Fruit fly (Drosophila melanogaster) whole organism, wandering third instar larva: Measurements from ENCODE around the gene CG5506.

Source experiments
- CG32264 ChIP-seq: fragments of 200-800 bp; sonication (Bioruptor generic); optimal IDR thresholded peaks from 2 replicates; lab custom pipeline; 2016; ENCODE audit warnings: missing biosample characterization, missing genetic modification characterization
- CG9705 ChIP-seq: fragments of 200-800 bp; sonication (Bioruptor generic); optimal IDR thresholded peaks from 2 replicates; lab custom pipeline; 2018; ENCODE audit warnings: missing biosample characterization, mild to moderate bottlenecking, missing genetic modification characterization
- CrebA ChIP-seq: fragments of 200-800 bp; sonication (Bioruptor generic); optimal IDR thresholded peaks from 2 replicates; lab custom pipeline; 2016; ENCODE audit warnings: missing biosample characterization, mild to moderate bottlenecking, missing genetic modification characterization, borderline replicate concordance
- Dfd ChIP-seq: fragments of >200 bp; optimal IDR thresholded peaks from 2 replicates; lab custom pipeline; 2017; ENCODE audit warnings: missing biosample characterization, missing genetic modification characterization
- Dif ChIP-seq: fragments of 200-275, 200-300 bp; sonication (Bioruptor generic); optimal IDR thresholded peaks from 2 replicates; lab custom pipeline; 2018; ENCODE audit warnings: missing biosample characterization, missing genetic modification characterization; ENCODE audit not compliant: partially characterized antibody
- GATAd ChIP-seq: sonication (Bioruptor generic); optimal IDR thresholded peaks from 2 replicates; lab custom pipeline; 2016; ENCODE audit warnings: missing biosample characterization, missing genetic modification characterization
- HLH106 ChIP-seq: fragments of 200-800 bp; optimal IDR thresholded peaks from 3 replicates; lab custom pipeline; 2019; ENCODE audit warnings: missing biosample characterization, mild to moderate bottlenecking, missing genetic modification characterization, moderate library complexity
- Hnf4 ChIP-seq: fragments of 200-800 bp; sonication (Bioruptor generic); optimal IDR thresholded peaks from 2 replicates; lab custom pipeline; 2016; ENCODE audit warnings: missing biosample characterization, mild to moderate bottlenecking, missing genetic modification characterization
- Hr78 ChIP-seq: fragments of >200 bp; optimal IDR thresholded peaks from 2 replicates; lab custom pipeline; 2017; ENCODE audit warnings: missing biosample characterization, missing genetic modification characterization
- Hr83 ChIP-seq: fragments of 200-300 bp; sonication (Bioruptor generic); optimal IDR thresholded peaks from 2 replicates; lab custom pipeline; 2016; ENCODE audit warnings: missing biosample characterization, mild to moderate bottlenecking, missing genetic modification characterization, moderate library complexity; ENCODE audit not compliant: poor library complexity, severe bottlenecking
- Jra ChIP-seq: sonication (Bioruptor generic); optimal IDR thresholded peaks from 2 replicates; lab custom pipeline; 2016; ENCODE audit warnings: missing biosample characterization, missing genetic modification characterization
- Mio ChIP-seq: sonication (Bioruptor generic); optimal IDR thresholded peaks from 2 replicates; lab custom pipeline; 2016; ENCODE audit warnings: missing biosample characterization, missing genetic modification characterization
- Myc ChIP-seq: fragments of >200 bp; optimal IDR thresholded peaks from 2 replicates; lab custom pipeline; 2017
- N ChIP-seq: fragments of >200 bp; optimal IDR thresholded peaks from 2 replicates; lab custom pipeline; 2018; ENCODE audit warnings: missing biosample characterization, missing external identifiers, missing genetic modification characterization
- OdsH ChIP-seq: fragments of 200-800 bp; sonication (Bioruptor generic); optimal IDR thresholded peaks from 2 replicates; lab custom pipeline; 2016; ENCODE audit warnings: missing biosample characterization, mild to moderate bottlenecking, missing genetic modification characterization
- Rel ChIP-seq, 2 experiments: fragments of 200-800 bp; sonication (Bioruptor generic) in 1 of 2; optimal IDR thresholded peaks; 2 replicates in 1 of 2; 3 replicates in 1 of 2; lab custom pipeline; 2016 to 2019; ENCODE audit warnings: mild to moderate bottlenecking in 2 of 2, missing biosample characterization in 2 of 2, missing genetic modification characterization in 2 of 2, moderate library complexity in 1 of 2
- Sp1 ChIP-seq: fragments of 200-800 bp; sonication (Bioruptor generic); optimal IDR thresholded peaks from 3 replicates; lab custom pipeline; 2019; ENCODE audit warnings: missing biosample characterization, mild to moderate bottlenecking, missing genetic modification characterization, moderate library complexity
- Vsx2 ChIP-seq: fragments of 200-300, 225-300 bp; sonication (Bioruptor generic); optimal IDR thresholded peaks from 2 replicates; lab custom pipeline; 2018; ENCODE audit warnings: missing biosample characterization, missing genetic modification characterization; ENCODE audit not compliant: partially characterized antibody
- br ChIP-seq: fragments of 200-800 bp; sonication (Bioruptor generic); optimal IDR thresholded peaks from 2 replicates; lab custom pipeline; 2016; ENCODE audit warnings: missing biosample characterization, missing genetic modification characterization
- brk ChIP-seq: fragments of 200-800 bp; sonication (Bioruptor generic); optimal IDR thresholded peaks from 2 replicates; lab custom pipeline; 2016; ENCODE audit warnings: missing biosample characterization, mild to moderate bottlenecking, missing genetic modification characterization
- dl ChIP-seq, 2 experiments: fragments of 175-275, 200-275 bp in 1 of 2; fragments of 200-275 bp in 1 of 2; sonication (Bioruptor generic); optimal IDR thresholded peaks; lab custom pipeline; 2018; ENCODE audit warnings: mild to moderate bottlenecking in 2 of 2, missing biosample characterization in 2 of 2, missing genetic modification characterization in 2 of 2, moderate library complexity in 2 of 2; ENCODE audit not compliant: partially characterized antibody in 2 of 2, insufficient read depth in 1 of 2
- dmrt93B ChIP-seq: fragments of 200-800 bp; sonication (Bioruptor generic); optimal IDR thresholded peaks from 2 replicates; lab custom pipeline; 2018; ENCODE audit warnings: missing biosample characterization, mild to moderate bottlenecking, missing genetic modification characterization
- dsf ChIP-seq: sonication (Bioruptor generic); optimal IDR thresholded peaks from 2 replicates; lab custom pipeline; 2016; ENCODE audit warnings: missing biosample characterization, missing genetic modification characterization, borderline replicate concordance
- ey ChIP-seq: fragments of 200-800 bp; sonication (Bioruptor generic); optimal IDR thresholded peaks from 2 replicates; lab custom pipeline; 2016; ENCODE audit warnings: missing biosample characterization, missing genetic modification characterization
- foxo ChIP-seq, 2 experiments: fragments of 200-800 bp; sonication (Bioruptor generic); optimal IDR thresholded peaks; 2 replicates in 1 of 2; 3 replicates in 1 of 2; lab custom pipeline; 2016 to 2017; ENCODE audit warnings: missing biosample characterization in 2 of 2, missing genetic modification characterization in 2 of 2
- fru ChIP-seq: fragments of 200-800 bp; sonication (Bioruptor generic); optimal IDR thresholded peaks from 3 replicates; lab custom pipeline; 2016; ENCODE audit warnings: missing biosample characterization, mild to moderate bottlenecking, missing genetic modification characterization
- h ChIP-seq: fragments of 200-800 bp; sonication (Bioruptor generic); optimal IDR thresholded peaks from 3 replicates; lab custom pipeline; 2016; ENCODE audit warnings: missing biosample characterization, mild to moderate bottlenecking, missing genetic modification characterization
- psq ChIP-seq: fragments of 200-800 bp; sonication (Bioruptor generic); optimal IDR thresholded peaks from 3 replicates; lab custom pipeline; 2017; ENCODE audit warnings: missing biosample characterization, mild to moderate bottlenecking, missing genetic modification characterization, moderate library complexity
- rgr ChIP-seq: fragments of 200-800 bp; sonication (Bioruptor generic); optimal IDR thresholded peaks from 3 replicates; lab custom pipeline; 2016; ENCODE audit warnings: missing biosample characterization, mild to moderate bottlenecking, missing genetic modification characterization
- sage ChIP-seq: fragments of 200-800 bp; sonication (Bioruptor generic); optimal IDR thresholded peaks from 2 replicates; lab custom pipeline; 2016; ENCODE audit warnings: missing biosample characterization, mild to moderate bottlenecking, missing genetic modification characterization
- sv ChIP-seq: fragments of 200-800 bp; sonication (Bioruptor generic); optimal IDR thresholded peaks from 3 replicates; lab custom pipeline; 2016; ENCODE audit warnings: missing biosample characterization, missing genetic modification characterization
- tai ChIP-seq: sonication (Bioruptor generic); optimal IDR thresholded peaks from 2 replicates; lab custom pipeline; 2016; ENCODE audit warnings: missing biosample characterization, missing genetic modification characterization
- usp ChIP-seq: fragments of >200 bp; optimal IDR thresholded peaks from 2 replicates; lab custom pipeline; 2017; ENCODE audit warnings: missing biosample characterization, missing genetic modification characterization
- woc ChIP-seq: sonication (Bioruptor generic); optimal IDR thresholded peaks from 2 replicates; lab custom pipeline; 2016; ENCODE audit warnings: missing biosample characterization, mild to moderate bottlenecking, missing genetic modification characterization

The CG5506 gene

dm6 chr3L:17926575-17927276 lies 42.5 kb upstream of the CG5506 start:
- peak; percentile 28 for TF ChIP-seq fru
- peak; percentile 12 for TF ChIP-seq dmrt93B (GFP tag; lab: Kevin White, UChicago)
- TF ChIP-seq h (GFP tag; lab: Kevin White, UChicago): peak; percentile 23
- no peak for TF ChIP-seq woc
- TF ChIP-seq usp (GFP tag; lab: Kevin White, UChicago): no peak
- TF ChIP-seq rgr: peak; percentile 8
- TF ChIP-seq Jra (GFP tag; lab: Kevin White, UChicago): no peak
- peak; percentile 30 for TF ChIP-seq OdsH
- no peak for TF ChIP-seq N (GFP tag; lab: Kevin White, UChicago)
- no peak for TF ChIP-seq br
- TF ChIP-seq dl (GFP tag; optimal IDR thresholded peaks at IDR 0.05; lab: Kevin White, UChicago; ENCODE audit: insufficient read depth in 1 of 2, partially characterized antibody in 2 of 2): no peak
- TF ChIP-seq ey: peak; percentile 9
- peak; percentile 20 for TF ChIP-seq psq (GFP tag; lab: Kevin White, UChicago)
- no peak for TF ChIP-seq Rel (GFP tag; optimal IDR thresholded peaks at IDR 0.05; lab: Kevin White, UChicago)
- peak; percentile 93 for TF ChIP-seq Rel (tag; optimal IDR thresholded peaks at IDR 0.05; lab: Kevin White, UChicago)
- no peak for TF ChIP-seq Hr78 (GFP tag; lab: Kevin White, UChicago)
- TF ChIP-seq CG32264 (GFP tag; lab: Kevin White, UChicago): no peak
- peak in 1 of 2 experiments; percentile 14 for TF ChIP-seq foxo (GFP tag; optimal IDR thresholded peaks at IDR 0.05; lab: Kevin White, UChicago)
- no peak for TF ChIP-seq Dif (GFP tag; lab: Kevin White, UChicago)

- no peak for TF ChIP-seq Vsx2 (GFP tag; lab: Kevin White, UChicago)
- no peak for TF ChIP-seq Myc (lab: Kevin White, UChicago)
- no peak for TF ChIP-seq GATAd
- peak; percentile 43 for TF ChIP-seq h (GFP tag; lab: Kevin White, UChicago)
- TF ChIP-seq Hr83: no peak
- TF ChIP-seq tai (GFP tag; lab: Kevin White, UChicago): peak; percentile 38
- TF ChIP-seq sv (GFP tag; lab: Kevin White, UChicago): no peak
- TF ChIP-seq Hnf4 (GFP tag; lab: Kevin White, UChicago): peak; percentile 7
- TF ChIP-seq CG32264 (GFP tag; lab: Kevin White, UChicago): no peak
- TF ChIP-seq fru: peak; percentile 16
- peak; percentile 15 for TF ChIP-seq sage (GFP tag; lab: Kevin White, UChicago)
- TF ChIP-seq Rel (GFP tag; optimal IDR thresholded peaks at IDR 0.05; lab: Kevin White, UChicago): no peak
- TF ChIP-seq Rel (tag; optimal IDR thresholded peaks at IDR 0.05; lab: Kevin White, UChicago): peak; percentile 73
- peak; percentile 12 for TF ChIP-seq ey
- peak; percentile 32 for TF ChIP-seq Sp1 (GFP tag; lab: Kevin White, UChicago)
- no peak for TF ChIP-seq brk
- peak; percentile 32 for TF ChIP-seq HLH106 (tag; lab: Kevin White, UChicago)
- TF ChIP-seq Hr78 (GFP tag; lab: Kevin White, UChicago): no peak
- TF ChIP-seq CrebA (GFP tag; lab: Kevin White, UChicago): peak; percentile 74
- TF ChIP-seq OdsH: peak; percentile 1
- TF ChIP-seq, all 38 proteins: peak for 11
Measured at dm6 chr3L:17925180-17925753, 41.1 kb upstream of the CG5506 start.

- TF ChIP-seq foxo (GFP tag; optimal IDR thresholded peaks at IDR 0.05; lab: Kevin White, UChicago) (no peak), Myc (lab: Kevin White, UChicago) (no peak), sage (GFP tag; lab: Kevin White, UChicago) (no peak), CG9705 (no peak), usp (GFP tag; lab: Kevin White, UChicago) (no peak), rgr (no peak), Rel (GFP tag; optimal IDR thresholded peaks at IDR 0.05; lab: Kevin White, UChicago) (no peak), Rel (tag; optimal IDR thresholded peaks at IDR 0.05; lab: Kevin White, UChicago) (no peak), dsf (GFP tag; lab: Kevin White, UChicago) (no peak), Sp1 (GFP tag; lab: Kevin White, UChicago) (no peak), sv (GFP tag; lab: Kevin White, UChicago) (no peak), psq (GFP tag; lab: Kevin White, UChicago) (no peak), Dfd (GFP tag; lab: Kevin White, UChicago) (no peak), dl (GFP tag; optimal IDR thresholded peaks at IDR 0.05; lab: Kevin White, UChicago; ENCODE audit: insufficient read depth in 1 of 2, partially characterized antibody in 2 of 2) (no peak), Hnf4 (GFP tag; lab: Kevin White, UChicago) (no peak), Mio (GFP tag; lab: Kevin White, UChicago) (no peak)
Measured at dm6 chr3L:17924005-17924755, 40.0 kb upstream of the CG5506 start.
